Fruit fly (Drosophila melanogaster): ENCODE data around the gene GluRIIC.
A peak's percentile ranks its signal among the peaks of the same experiment; 100 is the strongest.

The GluRIIC gene

dm6 chr2L:892461-892860 is 21.4 kb upstream of the GluRIIC start (continued):
- no peak for TF ChIP-seq CG2202 (tag; optimal IDR thresholded peaks at IDR 0.05)
- peak; percentile 46 for TF ChIP-seq CG6813 (GFP tag; optimal IDR thresholded peaks at IDR 0.05)
- TF ChIP-seq Doc3 (GFP tag; IDR thresholded peaks at IDR 0.05; ENCODE audit: partially characterized antibody) = no peak; the same call in 2 of the 3 replicates
- TF ChIP-seq ind (GFP tag; optimal IDR thresholded peaks at IDR 0.05) = peak; percentile 47
- TF ChIP-seq CG10959 (GFP tag; IDR thresholded peaks at IDR 0.05) = no peak
- no peak for TF ChIP-seq CG9437 (GFP tag; optimal IDR thresholded peaks at IDR 0.05)
- peak; percentile 2 for TF ChIP-seq Hsf (GFP tag; optimal IDR thresholded peaks at IDR 0.05)
- TF ChIP-seq fu2 (GFP tag; optimal IDR thresholded peaks at IDR 0.05) = no peak
- TF ChIP-seq Chrac-16 (GFP tag; optimal IDR thresholded peaks at IDR 0.05) = no peak
- TF ChIP-seq nom (GFP tag; optimal IDR thresholded peaks at IDR 0.05) = no peak
- TF ChIP-seq CG10543 (GFP tag; optimal IDR thresholded peaks at IDR 0.05) = no peak
- TF ChIP-seq CG12299 (tag; optimal IDR thresholded peaks at IDR 0.05) = no peak
- no peak for TF ChIP-seq Atf-2 (GFP tag; optimal IDR thresholded peaks at IDR 0.05)
- TF ChIP-seq NC2α (GFP tag; optimal IDR thresholded peaks at IDR 0.05) = no peak
- TF ChIP-seq CG30020 (tag; optimal IDR thresholded peaks at IDR 0.05) = no peak
- TF ChIP-seq pita (GFP tag; optimal IDR thresholded peaks at IDR 0.05) = no peak
- TF ChIP-seq Taf1 (GFP tag; IDR thresholded peaks at IDR 0.05) = no peak
- no peak for TF ChIP-seq ftz-f1 (GFP tag; optimal IDR thresholded peaks at IDR 0.05)
- no peak for TF ChIP-seq CG8290 (GFP tag; optimal IDR thresholded peaks at IDR 0.05)
- TF ChIP-seq CG8290 (tag; optimal IDR thresholded peaks at IDR 0.05) = peak in 1 of 2 experiments; percentile 75
- no peak for TF ChIP-seq nerfin-2 (GFP tag; IDR thresholded peaks at IDR 0.05; ENCODE audit: partially characterized antibody)
- no peak for TF ChIP-seq CG18476 (GFP tag; optimal IDR thresholded peaks at IDR 0.05)
- TF ChIP-seq PHDP (tag; optimal IDR thresholded peaks at IDR 0.05) = peak; percentile 30
- TF ChIP-seq Gsc (GFP tag; IDR thresholded peaks at IDR 0.05) = no peak
- peak; percentile 39; the same call in 1 of the 2 replicates for TF ChIP-seq sisA (GFP tag; IDR thresholded peaks at IDR 0.05)
- 0 out of 3 replicates have a peak, but pooled peaks have one; percentile 17 for TF ChIP-seq ci (GFP tag; IDR thresholded peaks at IDR 0.05)
- no peak for TF ChIP-seq ac (GFP tag; optimal IDR thresholded peaks at IDR 0.05)
- no peak for TF ChIP-seq CG17568 (GFP tag; optimal IDR thresholded peaks at IDR 0.05)
- TF ChIP-seq CG6689 (GFP tag; IDR thresholded peaks at IDR 0.05) = peak; percentile 41; the same call in 1 of the 2 replicates
- peak; percentile 25 for TF ChIP-seq D19B (GFP tag; optimal IDR thresholded peaks at IDR 0.05)
- no peak for TF ChIP-seq CG8478 (optimal IDR thresholded peaks at IDR 0.05)
- no peak for TF ChIP-seq HLHmδ (GFP tag; optimal IDR thresholded peaks at IDR 0.05)
- TF ChIP-seq oc (tag; optimal IDR thresholded peaks at IDR 0.05) = no peak
- no peak for TF ChIP-seq crc (GFP tag; optimal IDR thresholded peaks at IDR 0.05)
- no peak for TF ChIP-seq jing (GFP tag; optimal IDR thresholded peaks at IDR 0.05)
- no peak for TF ChIP-seq Aef1 (GFP tag; IDR thresholded peaks at IDR 0.05)
- TF ChIP-seq toy (GFP tag; IDR thresholded peaks at IDR 0.05) = no peak
- peak in 1 of 2 experiments; percentile 47 for TF ChIP-seq bsh (GFP tag; optimal IDR thresholded peaks at IDR 0.05)
- TF ChIP-seq lov (optimal IDR thresholded peaks at IDR 0.05) = no peak
- no peak for TF ChIP-seq lov (GFP tag; IDR thresholded peaks at IDR 0.05)
- TF ChIP-seq CG17359 (tag; optimal IDR thresholded peaks at IDR 0.05) = peak; percentile 49
- no peak for TF ChIP-seq Doc2 (GFP tag; IDR thresholded peaks at IDR 0.05)
- no peak for TF ChIP-seq Mes4 (GFP tag; optimal IDR thresholded peaks at IDR 0.05)
- TF ChIP-seq CG9215 (GFP tag; IDR thresholded peaks at IDR 0.05) = no peak
- peak; percentile 34 for TF ChIP-seq bcd (GFP tag; optimal IDR thresholded peaks at IDR 0.05)
- no peak for TF ChIP-seq CG4360 (GFP tag; IDR thresholded peaks at IDR 0.05)
- TF ChIP-seq CG18011 (GFP tag; optimal IDR thresholded peaks at IDR 0.05) = no peak
- no peak for TF ChIP-seq CG4424 (GFP tag; optimal IDR thresholded peaks at IDR 0.05)
- TF ChIP-seq CG1024 (GFP tag; IDR thresholded peaks at IDR 0.05) = no peak
- no peak for TF ChIP-seq CG6654 (GFP tag; optimal IDR thresholded peaks at IDR 0.05)
- no peak for TF ChIP-seq chm (GFP tag; IDR thresholded peaks at IDR 0.05)
- TF ChIP-seq CG15514 (GFP tag; optimal IDR thresholded peaks at IDR 0.05) = peak; percentile 31
- no peak for TF ChIP-seq slou (GFP tag; optimal IDR thresholded peaks at IDR 0.05)
